Fruit fly (Drosophila melanogaster): ENCODE results near the gene CG12171.

Gene CG12171

dm6 chr3R:5668928-5669739 lies 35.7 kb downstream of the CG12171 start, which contains the start of the genes Xe7 and Atg17:
Gene Xe7 (minus strand): TSS chr3R:5669334.
Gene Atg17 (plus strand): TSS chr3R:5669713.
- TF ChIP-seq CG15336 (GFP tag; IDR thresholded peaks at IDR 0.05) = peak; percentile 77
- TF ChIP-seq CG6276 (GFP tag; optimal IDR thresholded peaks at IDR 0.05) = no peak
- TF ChIP-seq ss (GFP tag; optimal IDR thresholded peaks at IDR 0.05) = peak; percentile 27 to 80
- TF ChIP-seq topi (GFP tag; optimal IDR thresholded peaks at IDR 0.05) = peak; percentile 91
- TF ChIP-seq CG7368 (GFP tag; optimal IDR thresholded peaks at IDR 0.05) = peak; percentile 89
- peak; percentile 76 for TF ChIP-seq CG6808 (GFP tag; optimal IDR thresholded peaks at IDR 0.05)
- peak; percentile 93 for TF ChIP-seq lz (GFP tag; optimal IDR thresholded peaks at IDR 0.05)
- TF ChIP-seq CG6792 (GFP tag; optimal IDR thresholded peaks at IDR 0.05) = peak; percentile 87
- TF ChIP-seq CG8632 (GFP tag; optimal IDR thresholded peaks at IDR 0.05) = peak; percentile 90
- peak; percentile 92 for TF ChIP-seq eg (GFP tag; IDR thresholded peaks at IDR 0.05)
- TF ChIP-seq CG10669 (GFP tag; optimal IDR thresholded peaks at IDR 0.05) = peak; percentile 86
- peak; percentile 94 for TF ChIP-seq CG32006 (GFP tag; optimal IDR thresholded peaks at IDR 0.05)
- peak; percentile 94 for TF ChIP-seq CG3032 (tag; optimal IDR thresholded peaks at IDR 0.05)
- TF ChIP-seq Sox15 (GFP tag; optimal IDR thresholded peaks at IDR 0.05) = peak; percentile 95
- TF ChIP-seq Sox14 (GFP tag; optimal IDR thresholded peaks at IDR 0.05) = peak; percentile 89
- TF ChIP-seq pdm3 (GFP tag; optimal IDR thresholded peaks at IDR 0.05) = peak; percentile 94
- peak; percentile 75 to 94 for TF ChIP-seq salr (GFP tag; optimal IDR thresholded peaks at IDR 0.05)
- no peak for TF ChIP-seq CG9139 (GFP tag; optimal IDR thresholded peaks at IDR 0.05)
- TF ChIP-seq CG34406 (GFP tag; optimal IDR thresholded peaks at IDR 0.05) = peak; percentile 90
- TF ChIP-seq svp (GFP tag) = peak; percentile 96
- peak; percentile 91 for TF ChIP-seq Smox (GFP tag; optimal IDR thresholded peaks at IDR 0.05)
- peak; percentile 88; the same call in 1 of the 2 replicates for TF ChIP-seq CG11294 (GFP tag; IDR thresholded peaks at IDR 0.05)
- peak; percentile 87 for TF ChIP-seq CG8119 (GFP tag; IDR thresholded peaks at IDR 0.05)
- TF ChIP-seq Blimp-1 (GFP tag; optimal IDR thresholded peaks at IDR 0.05) = peak; percentile 76
- TF ChIP-seq Eip93F (GFP tag; optimal IDR thresholded peaks at IDR 0.05) = peak; percentile 87
- peak; percentile 92 for TF ChIP-seq esn (GFP tag; optimal IDR thresholded peaks at IDR 0.05)
- peak; percentile 83 for TF ChIP-seq net (GFP tag; optimal IDR thresholded peaks at IDR 0.05)
- TF ChIP-seq CG4318 (GFP tag; optimal IDR thresholded peaks at IDR 0.05) = peak; percentile 93
- peak; percentile 92 for TF ChIP-seq cyc (GFP tag; optimal IDR thresholded peaks at IDR 0.05)
- TF ChIP-seq fd59A (GFP tag; optimal IDR thresholded peaks at IDR 0.05) = peak; percentile 83
- TF ChIP-seq CG6854 (GFP tag; optimal IDR thresholded peaks at IDR 0.05) = no peak
- peak; percentile 92 for TF ChIP-seq CG8319 (GFP tag; optimal IDR thresholded peaks at IDR 0.05)
- peak; percentile 76 for TF ChIP-seq CG11762 (GFP tag; optimal IDR thresholded peaks at IDR 0.05; ENCODE audit: insufficient read depth)
- TF ChIP-seq fd85E (GFP tag; optimal IDR thresholded peaks at IDR 0.05) = peak; percentile 81
- TF ChIP-seq CG1621 (tag; optimal IDR thresholded peaks at IDR 0.05) = peak; percentile 78
- peak; percentile 56 for TF ChIP-seq CG16779 (tag; optimal IDR thresholded peaks at IDR 0.05)
- TF ChIP-seq CG6163 (GFP tag; IDR thresholded peaks at IDR 0.05) = peak; percentile 88
- TF ChIP-seq CG31627 (GFP tag; optimal IDR thresholded peaks at IDR 0.05) = peak; percentile 95
- peak; percentile 94 for TF ChIP-seq Hr4 (GFP tag; optimal IDR thresholded peaks at IDR 0.05)
- TF ChIP-seq Eip78C (GFP tag) = peak; percentile 94
- TF ChIP-seq Sox102F (GFP tag; optimal IDR thresholded peaks at IDR 0.05) = peak; percentile 85
- no peak for TF ChIP-seq spab (GFP tag; optimal IDR thresholded peaks at IDR 0.05)
- peak; percentile 83 for TF ChIP-seq Lpt (GFP tag; optimal IDR thresholded peaks at IDR 0.05)
- TF ChIP-seq vri (GFP tag; optimal IDR thresholded peaks at IDR 0.05) = peak; percentile 73
- peak; percentile 76 for TF ChIP-seq fkh (GFP tag; optimal IDR thresholded peaks at IDR 0.05)
- TF ChIP-seq Ets21C (GFP tag; optimal IDR thresholded peaks at IDR 0.05) = peak; percentile 94
- TF ChIP-seq Hr38 (GFP tag; optimal IDR thresholded peaks at IDR 0.05) = peak; percentile 55
- peak; percentile 89 for TF ChIP-seq Eip75B (GFP tag; optimal IDR thresholded peaks at IDR 0.05)
- peak; percentile 96 for TF ChIP-seq OdsH (GFP tag; optimal IDR thresholded peaks at IDR 0.05)
- peak; percentile 84 for TF ChIP-seq Ets96B (tag; optimal IDR thresholded peaks at IDR 0.05)

Measured in whole organism, prepupa.